Worm (Caenorhabditis elegans): ENCODE measurements around the gene T08E11.1.

DNA sequence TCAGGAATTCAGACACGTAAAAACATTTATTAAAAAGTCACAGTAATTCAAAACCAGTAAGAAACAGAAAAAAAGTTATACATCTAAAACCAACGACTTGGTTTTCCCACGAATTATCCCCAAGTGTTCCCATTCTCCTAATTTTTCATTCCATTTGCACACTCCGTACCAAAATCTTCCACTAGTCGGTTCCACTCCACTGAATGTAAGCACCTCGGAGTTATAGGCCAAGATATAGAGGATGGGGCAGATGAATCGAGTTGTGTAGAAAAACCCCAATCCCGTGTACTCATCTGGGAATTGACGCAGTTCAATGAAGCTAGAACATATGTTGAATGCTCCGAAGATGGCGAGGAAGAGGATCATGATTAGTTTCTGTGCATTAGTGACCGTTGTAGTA, 49.1 kb upstream of the T08E11.1 start:
- TF ChIP-seq ama-1 (optimal IDR thresholded peaks at IDR 0.05), result no peak
- TF ChIP-seq ceh-36 (tag; optimal IDR thresholded peaks at IDR 0.05), result no peak
- no peak for TF ChIP-seq hnd-1 (tag; optimal IDR thresholded peaks at IDR 0.05)
- no peak for TF ChIP-seq ceh-13 (GFP tag; optimal IDR thresholded peaks at IDR 0.05)
- no peak for TF ChIP-seq aly-1 (tag; optimal IDR thresholded peaks at IDR 0.05)
- no peak for TF ChIP-seq hmbx-1 (tag; optimal IDR thresholded peaks at IDR 0.05)
- TF ChIP-seq hmg-4 (GFP tag; optimal IDR thresholded peaks at IDR 0.05), result no peak

Data from whole organism, early embryonic.